Fruit fly (Drosophila melanogaster): Measurements from ENCODE around the gene sls.

Gene sls

DNA sequence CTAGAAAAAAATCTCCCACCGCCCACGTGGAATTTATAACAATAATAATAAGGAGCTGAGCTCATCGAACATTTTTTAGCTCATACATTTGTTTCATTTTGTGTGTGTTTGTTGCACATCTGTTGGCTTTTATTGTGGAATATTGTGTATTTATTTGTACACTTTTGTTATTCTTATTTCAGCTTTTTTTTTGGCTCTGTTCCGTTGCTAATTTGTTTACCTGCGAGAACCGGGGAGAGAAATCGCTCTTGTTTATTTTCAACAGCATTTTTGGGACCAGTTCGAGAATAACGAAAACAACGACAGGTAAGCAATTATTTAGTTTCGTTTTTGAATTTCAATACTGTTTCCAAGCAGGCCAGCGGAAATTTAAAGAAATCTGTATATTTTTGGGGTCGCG, 32.4 kb upstream of the sls start:
- TF ChIP-seq Myc (optimal IDR thresholded peaks at IDR 0.05), result no peak
- no peak for TF ChIP-seq h (optimal IDR thresholded peaks at IDR 0.05)
- no peak for TF ChIP-seq psq (optimal IDR thresholded peaks at IDR 0.05)
- TF ChIP-seq Sin3A (optimal IDR thresholded peaks at IDR 0.05), result no peak
- TF ChIP-seq insv (optimal IDR thresholded peaks at IDR 0.05), result no peak

DNA sequence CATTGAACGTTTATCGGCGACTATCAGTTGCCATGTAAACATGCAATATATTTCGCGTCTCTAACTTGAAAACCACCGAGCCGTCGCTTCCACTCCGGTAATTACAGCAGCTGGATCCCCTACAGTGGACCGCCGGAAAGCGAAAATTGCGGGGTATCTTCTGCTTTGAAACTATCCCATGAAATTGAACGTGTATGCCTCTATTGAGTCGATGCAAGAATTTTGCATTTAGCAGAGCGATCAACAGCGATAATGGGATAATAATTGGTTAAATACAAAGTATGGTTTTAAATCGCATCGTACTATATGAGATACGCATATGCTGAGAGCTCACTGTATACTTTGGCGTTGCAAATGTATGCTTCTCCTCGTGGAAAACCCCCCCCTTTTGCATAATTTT, 29.6 kb upstream of the sls start:
- TF ChIP-seq insv (optimal IDR thresholded peaks at IDR 0.05), result no peak
- no peak for TF ChIP-seq Myc (optimal IDR thresholded peaks at IDR 0.05)
- TF ChIP-seq Sin3A (optimal IDR thresholded peaks at IDR 0.05), result no peak
- TF ChIP-seq h (optimal IDR thresholded peaks at IDR 0.05), result no peak

DNA sequence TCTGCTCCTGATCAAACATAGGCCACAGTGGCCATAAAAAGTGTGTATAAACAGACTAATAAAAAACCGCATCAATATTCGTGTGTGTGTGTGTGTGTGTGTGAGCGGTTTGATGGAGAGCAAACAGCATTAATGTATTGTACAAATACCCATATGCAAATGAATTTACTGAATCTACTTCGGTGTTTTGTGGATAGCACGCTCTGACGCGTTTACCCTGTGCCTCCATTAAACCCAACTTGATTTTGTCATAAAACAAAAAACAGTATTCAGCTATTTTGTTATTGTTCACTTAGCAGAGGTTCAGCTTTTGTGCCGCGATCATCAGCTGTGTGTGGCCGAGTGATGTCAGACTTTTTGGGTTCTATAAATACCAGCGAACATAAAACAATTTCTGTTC, 28.9 kb upstream of the sls start:
- TF ChIP-seq psq (optimal IDR thresholded peaks at IDR 0.05) (no peak), Myc (optimal IDR thresholded peaks at IDR 0.05) (no peak), ttk (optimal IDR thresholded peaks at IDR 0.05) (no peak), insv (optimal IDR thresholded peaks at IDR 0.05) (no peak), h (optimal IDR thresholded peaks at IDR 0.05) (no peak), Sin3A (optimal IDR thresholded peaks at IDR 0.05) (no peak)

DNA sequence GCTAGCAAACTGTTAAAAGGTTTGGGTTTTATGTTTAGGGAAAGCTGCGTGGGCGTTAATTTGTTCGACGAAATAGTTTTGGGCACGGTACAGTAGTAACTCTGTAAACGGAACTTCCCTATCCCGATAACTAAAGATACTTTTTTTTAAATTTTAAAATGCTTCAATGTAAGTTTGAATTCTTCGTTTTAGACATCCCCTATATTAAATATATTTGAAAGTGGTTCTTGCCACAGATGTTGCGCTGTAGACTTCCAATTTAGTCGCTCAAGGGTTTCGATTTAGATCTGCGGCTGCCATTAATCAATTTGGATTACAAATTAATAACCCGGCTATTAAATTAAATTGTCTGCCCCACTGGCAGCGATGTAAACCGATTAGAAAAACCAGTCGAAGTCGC, 27.0 kb upstream of the sls start:
- TF ChIP-seq h (optimal IDR thresholded peaks at IDR 0.05) (no peak), Sin3A (optimal IDR thresholded peaks at IDR 0.05) (no peak), insv (optimal IDR thresholded peaks at IDR 0.05) (no peak), psq (optimal IDR thresholded peaks at IDR 0.05) (no peak), ttk (optimal IDR thresholded peaks at IDR 0.05) (no peak), Myc (optimal IDR thresholded peaks at IDR 0.05) (no peak)

DNA sequence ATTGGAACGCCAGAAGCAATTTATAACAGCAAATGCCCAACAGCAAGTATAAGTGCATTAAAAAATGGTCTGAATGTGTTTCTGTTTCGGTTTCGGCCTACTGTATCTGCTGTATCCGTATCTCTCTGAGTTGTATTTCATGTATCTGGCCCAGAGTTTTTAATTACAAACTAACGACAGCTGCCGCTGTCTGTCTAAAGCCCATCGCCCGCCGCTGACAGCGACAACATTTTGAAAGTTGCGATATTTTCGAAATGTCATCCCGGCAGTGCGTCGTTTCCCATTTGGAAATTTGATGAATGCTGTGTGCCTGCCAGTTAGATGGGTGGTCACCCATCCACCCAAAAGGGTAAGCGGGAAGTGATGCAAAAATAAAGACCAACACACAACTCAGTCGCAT, 21.0 kb upstream of the sls start:
- TF ChIP-seq h (optimal IDR thresholded peaks at IDR 0.05) (no peak), psq (optimal IDR thresholded peaks at IDR 0.05) (no peak), ttk (optimal IDR thresholded peaks at IDR 0.05) (no peak), Myc (optimal IDR thresholded peaks at IDR 0.05) (no peak), Sin3A (optimal IDR thresholded peaks at IDR 0.05) (no peak), insv (optimal IDR thresholded peaks at IDR 0.05) (no peak)

DNA sequence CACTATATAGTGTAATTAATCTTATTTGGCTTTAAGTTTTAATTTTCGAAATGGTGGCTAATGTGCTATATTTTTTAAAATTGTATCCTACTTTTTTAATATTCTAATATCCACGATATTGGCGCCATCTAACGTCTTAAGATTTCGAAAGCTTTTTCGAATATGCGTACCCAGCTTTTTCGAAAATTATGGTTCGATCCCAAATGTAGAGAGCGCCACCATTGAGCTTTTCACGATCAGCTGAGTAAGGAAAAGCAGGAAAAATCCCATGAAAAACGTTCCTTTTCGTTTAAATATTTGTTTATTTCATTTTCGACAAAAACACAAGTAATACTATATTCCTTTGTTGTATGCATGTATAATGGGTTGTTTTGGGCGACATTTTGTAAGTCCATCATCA, 6.9 kb upstream of the sls start:
- TF ChIP-seq h (optimal IDR thresholded peaks at IDR 0.05) (no peak), Myc (optimal IDR thresholded peaks at IDR 0.05) (no peak), psq (optimal IDR thresholded peaks at IDR 0.05) (no peak), ttk (optimal IDR thresholded peaks at IDR 0.05) (no peak), Sin3A (optimal IDR thresholded peaks at IDR 0.05) (no peak), insv (optimal IDR thresholded peaks at IDR 0.05) (no peak)

DNA sequence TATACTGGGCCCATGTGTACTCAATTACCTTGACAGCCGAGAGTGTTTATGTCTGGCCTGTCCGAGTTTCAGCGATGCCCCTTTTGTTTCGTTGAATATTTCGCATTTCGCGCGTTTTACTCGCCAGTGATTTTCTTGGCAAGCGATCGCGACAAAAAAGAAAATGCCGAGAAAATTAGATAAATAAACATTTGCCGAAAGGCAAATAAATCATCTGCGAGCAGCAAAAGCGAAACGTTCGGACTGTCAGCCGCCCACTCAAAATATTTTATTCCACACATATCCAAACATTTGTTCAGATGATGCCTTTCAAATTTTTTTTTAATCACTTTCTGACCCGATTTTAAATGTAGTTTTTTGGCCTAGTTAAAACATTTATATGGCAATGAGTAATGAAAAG, 6.3 kb upstream of the sls start:
- TF ChIP-seq insv (optimal IDR thresholded peaks at IDR 0.05), result no peak
- no peak for TF ChIP-seq h (optimal IDR thresholded peaks at IDR 0.05)
- TF ChIP-seq ttk (optimal IDR thresholded peaks at IDR 0.05), result no peak
- no peak for TF ChIP-seq Myc (optimal IDR thresholded peaks at IDR 0.05)
- TF ChIP-seq psq (optimal IDR thresholded peaks at IDR 0.05), result no peak
- no peak for TF ChIP-seq Sin3A (optimal IDR thresholded peaks at IDR 0.05)

DNA sequence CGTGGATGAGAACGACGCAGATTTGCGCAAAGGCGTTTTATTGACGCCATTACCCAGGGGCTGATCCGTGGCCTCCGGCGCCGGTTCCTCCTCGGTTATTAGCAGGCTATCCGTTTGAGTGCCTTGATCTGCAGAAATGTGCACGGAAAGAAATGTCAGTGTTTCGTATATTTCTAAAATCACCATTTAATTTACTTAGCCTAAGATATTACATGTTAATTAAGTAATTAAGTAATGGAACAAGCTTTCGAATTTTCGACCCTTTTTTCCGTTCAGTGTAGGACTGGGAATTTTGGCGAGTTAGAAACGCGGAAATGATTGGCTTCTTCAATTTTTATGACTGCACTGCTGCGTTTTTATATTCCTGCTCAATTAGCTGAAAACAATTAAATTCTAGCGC, 3.6 kb upstream of the sls start:
- TF ChIP-seq ttk (optimal IDR thresholded peaks at IDR 0.05), result no peak
- TF ChIP-seq Myc (optimal IDR thresholded peaks at IDR 0.05), result no peak
- TF ChIP-seq Sin3A (optimal IDR thresholded peaks at IDR 0.05), result no peak
- no peak for TF ChIP-seq psq (optimal IDR thresholded peaks at IDR 0.05)

DNA sequence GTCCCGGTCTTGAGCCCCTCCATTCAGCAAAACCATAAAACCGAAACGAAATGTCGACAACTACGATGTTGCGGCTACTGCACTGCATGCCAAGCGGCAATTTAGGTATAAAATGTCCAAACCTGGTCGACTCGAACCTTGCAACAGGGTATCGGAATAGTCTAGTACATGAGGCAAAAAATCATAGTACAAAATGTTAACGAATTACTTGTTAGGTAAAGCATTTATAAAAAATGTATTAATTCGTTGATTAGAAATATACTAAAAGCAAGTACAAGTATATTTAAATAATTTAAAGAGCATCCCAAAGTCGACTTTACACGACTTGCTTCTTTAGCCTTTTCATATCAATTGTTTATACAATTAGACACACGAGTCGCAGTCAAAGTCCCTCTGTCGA, 2.6 kb upstream of the sls start:
- TF ChIP-seq insv (optimal IDR thresholded peaks at IDR 0.05), result no peak
- no peak for TF ChIP-seq Myc (optimal IDR thresholded peaks at IDR 0.05)
- no peak for TF ChIP-seq ttk (optimal IDR thresholded peaks at IDR 0.05)
- no peak for TF ChIP-seq Sin3A (optimal IDR thresholded peaks at IDR 0.05)
- no peak for TF ChIP-seq psq (optimal IDR thresholded peaks at IDR 0.05)

DNA sequence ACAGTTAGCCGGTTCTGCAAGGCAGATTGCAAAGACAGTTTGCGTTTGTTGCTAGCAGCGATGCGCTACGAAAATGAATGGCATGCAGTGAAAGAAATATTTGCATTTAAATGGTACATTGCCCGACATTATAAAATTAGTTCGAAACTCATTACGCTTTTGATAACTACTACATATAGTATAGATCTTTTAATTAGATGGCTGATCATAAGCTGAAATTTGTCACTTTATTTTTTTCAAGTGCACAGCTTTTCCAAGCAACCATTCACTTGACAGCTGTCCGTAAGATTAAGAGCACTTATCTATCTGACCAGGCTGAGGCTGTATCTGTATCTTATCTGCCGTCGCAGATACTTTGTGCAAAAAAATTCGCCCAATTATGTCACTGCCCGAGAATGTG, 1.6 kb upstream of the sls start:
- TF ChIP-seq Sin3A (optimal IDR thresholded peaks at IDR 0.05) (no peak), insv (optimal IDR thresholded peaks at IDR 0.05) (no peak), ttk (optimal IDR thresholded peaks at IDR 0.05) (no peak), h (optimal IDR thresholded peaks at IDR 0.05) (no peak), psq (optimal IDR thresholded peaks at IDR 0.05) (no peak), Myc (optimal IDR thresholded peaks at IDR 0.05) (no peak)

DNA sequence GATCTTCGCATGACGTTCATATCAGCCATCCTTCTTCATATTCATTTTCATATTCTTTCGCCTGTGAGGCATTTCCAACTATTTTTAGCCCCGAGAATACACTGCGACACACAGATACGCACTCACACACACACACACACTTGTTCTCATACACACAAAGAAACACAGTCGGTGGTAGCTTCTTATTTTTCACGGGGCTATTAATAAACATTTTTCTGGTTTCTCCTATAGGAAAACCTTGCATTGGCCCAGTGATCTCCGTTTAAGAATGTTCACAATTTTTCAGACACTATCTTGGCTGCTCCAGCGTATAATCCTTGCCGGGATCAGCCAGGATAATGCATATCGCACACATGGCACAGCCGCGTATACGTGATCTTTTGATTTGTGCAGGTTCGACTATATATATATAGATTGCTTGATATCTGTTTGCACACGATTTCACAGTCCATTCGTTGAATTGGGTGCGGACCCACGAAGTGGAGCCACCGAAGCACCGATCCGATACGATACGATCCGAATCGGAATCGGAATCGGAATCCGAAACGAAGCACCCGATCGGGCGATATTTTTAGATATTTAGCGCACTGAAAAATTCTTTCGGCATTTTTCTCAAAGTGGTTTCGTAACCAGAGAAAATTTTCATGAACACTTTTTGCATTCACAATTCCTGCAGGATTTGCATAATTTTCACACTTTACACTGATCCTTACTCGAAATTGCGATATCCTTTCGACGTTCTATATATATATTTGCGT, 545 bp downstream of the sls start:
- TF ChIP-seq Sin3A (optimal IDR thresholded peaks at IDR 0.05) (no peak), Myc (optimal IDR thresholded peaks at IDR 0.05) (no peak), insv (optimal IDR thresholded peaks at IDR 0.05) (no peak), h (optimal IDR thresholded peaks at IDR 0.05) (no peak), ttk (optimal IDR thresholded peaks at IDR 0.05) (no peak), psq (optimal IDR thresholded peaks at IDR 0.05) (no peak)

DNA sequence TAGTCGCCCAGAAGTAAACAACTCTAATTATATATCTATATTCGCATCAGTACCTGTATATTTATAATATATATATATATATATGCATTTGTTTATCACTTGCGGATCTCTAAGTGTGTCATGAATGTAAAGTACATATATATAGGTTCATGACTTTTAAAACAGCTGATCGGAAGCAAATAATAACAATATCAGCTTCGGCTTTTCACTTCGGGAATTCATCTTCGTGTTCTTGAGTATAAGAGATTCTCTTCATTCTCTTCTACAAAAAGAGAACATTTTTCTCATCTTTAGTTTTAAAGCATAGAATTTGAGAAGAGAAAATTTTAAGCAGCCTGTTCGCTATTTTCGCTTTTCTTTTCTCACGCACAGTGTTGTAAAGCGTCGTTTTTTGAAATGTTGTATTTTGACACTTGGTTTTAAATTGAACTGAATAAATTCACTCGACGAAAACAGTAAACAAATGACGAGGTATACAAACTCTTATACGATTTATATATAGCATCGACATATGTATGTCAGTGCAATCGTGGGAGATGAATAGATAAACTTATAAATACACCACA, 8.0 kb downstream of the sls start:
- no peak for TF ChIP-seq Sin3A (optimal IDR thresholded peaks at IDR 0.05)
- TF ChIP-seq insv (optimal IDR thresholded peaks at IDR 0.05), result no peak
- TF ChIP-seq ttk (optimal IDR thresholded peaks at IDR 0.05), result no peak
- no peak for TF ChIP-seq Myc (optimal IDR thresholded peaks at IDR 0.05)
- TF ChIP-seq psq (optimal IDR thresholded peaks at IDR 0.05), result no peak
- TF ChIP-seq h (optimal IDR thresholded peaks at IDR 0.05), result no peak

All from Kc167 (cell line).